Worm (Caenorhabditis elegans) whole organism, midembryonic: ENCODE results near the gene wht-7.

ENCODE experiments used
- T22C8.4 ChIP-seq: fragments of 200-800 bp; sonication (Bioruptor generic); IDR thresholded peaks from 2 replicates; pipeline ENCODE4 v1.3.6; 2022; ENCODE audit warnings: missing genetic modification characterization, missing compliant biosample characterization
- cog-1 ChIP-seq: sonication (generic microtip); optimal IDR thresholded peaks from 2 replicates; lab custom pipeline; 2016; ENCODE audit warnings: missing genetic modification characterization, missing compliant biosample characterization
- flt-1 ChIP-seq: fragments of 200-800 bp; sonication (Bioruptor generic); IDR thresholded peaks from 2 replicates; pipeline ENCODE4 v1.3.6; 2022; ENCODE audit warnings: missing genetic modification characterization, missing compliant biosample characterization
- klf-2 ChIP-seq: fragments of 200-800 bp; sonication (Bioruptor generic); conservative IDR thresholded peaks from 2 replicates; pipeline ENCODE4 v1.3.6; 2022; ENCODE audit warnings: missing genetic modification reagents, missing genetic modification characterization, missing compliant biosample characterization
- med-1 ChIP-seq: sonication (generic microtip); optimal IDR thresholded peaks from 2 replicates; lab custom pipeline; 2017; ENCODE audit warnings: missing genetic modification characterization, mild to moderate bottlenecking, missing compliant biosample characterization, antibody characterized with exemption, missing genetic modification reagents; ENCODE audit not compliant: insufficient read depth
- ref-1 ChIP-seq: fragments of 200-800 bp; sonication (Bioruptor generic); conservative IDR thresholded peaks from 2 replicates; pipeline ENCODE4 v1.3.6; 2022; ENCODE audit warnings: missing genetic modification reagents, missing genetic modification characterization, missing compliant biosample characterization
- tab-1 ChIP-seq: fragments of 200-800 bp; sonication (Bioruptor generic); IDR thresholded peaks from 2 replicates; pipeline ENCODE4 v1.3.6; 2022; ENCODE audit warnings: missing genetic modification characterization, missing compliant biosample characterization
- ztf-23 ChIP-seq: fragments of 200-800 bp; sonication (Bioruptor generic); IDR thresholded peaks from 2 replicates; pipeline ENCODE4 v1.3.6; 2022; ENCODE audit warnings: missing genetic modification reagents, missing genetic modification characterization, missing compliant biosample characterization
- ztf-29 ChIP-seq: fragments of 200-800 bp; sonication (Bioruptor generic); IDR thresholded peaks from 2 replicates; pipeline ENCODE4 v1.3.6; 2022; ENCODE audit warnings: missing genetic modification reagents, missing genetic modification characterization, missing compliant biosample characterization

DNA sequence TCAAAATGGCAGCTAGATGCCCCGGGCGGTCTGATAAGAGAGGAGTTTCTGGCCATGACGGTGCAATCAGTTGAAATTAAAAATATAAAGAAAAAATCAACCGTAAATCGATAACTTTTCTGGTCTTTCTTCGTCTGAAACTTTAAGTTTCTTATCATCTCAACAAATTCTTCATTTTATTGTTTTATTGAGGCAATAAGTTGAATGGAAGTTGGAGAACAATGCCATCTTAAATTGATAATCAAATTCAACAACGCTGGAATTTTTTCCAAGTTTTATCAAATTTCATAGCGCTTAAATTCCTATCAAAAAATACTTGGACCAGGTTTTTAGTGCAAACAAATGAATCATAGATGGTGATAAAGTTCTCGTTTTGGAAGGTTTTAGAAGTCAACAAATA, 32.4 kb downstream of the wht-7 start:
- no peak for TF ChIP-seq ref-1 (GFP tag; lab: Robert Waterston, UW)
- TF ChIP-seq ztf-29 (GFP tag; lab: Robert Waterston, UW), result no peak
- TF ChIP-seq klf-2 (GFP tag; lab: Robert Waterston, UW), result no peak
- TF ChIP-seq med-1, result no peak
- TF ChIP-seq flt-1 (GFP tag; lab: Robert Waterston, UW), result no peak
- no peak for TF ChIP-seq T22C8.4
- TF ChIP-seq ztf-23 (GFP tag; lab: Robert Waterston, UW), result no peak
- TF ChIP-seq tab-1 (GFP tag; lab: Robert Waterston, UW), result no peak
- no peak for TF ChIP-seq cog-1 (tag; lab: Kevin White, UChicago)
